Worm (Caenorhabditis elegans): ENCODE data around the gene hot-9.
"Not testable (repeated sequence)": the region's sequence is repeated elsewhere in the genome, so short reads cannot be mapped to it uniquely, and the experiment has no call there.

DNA sequence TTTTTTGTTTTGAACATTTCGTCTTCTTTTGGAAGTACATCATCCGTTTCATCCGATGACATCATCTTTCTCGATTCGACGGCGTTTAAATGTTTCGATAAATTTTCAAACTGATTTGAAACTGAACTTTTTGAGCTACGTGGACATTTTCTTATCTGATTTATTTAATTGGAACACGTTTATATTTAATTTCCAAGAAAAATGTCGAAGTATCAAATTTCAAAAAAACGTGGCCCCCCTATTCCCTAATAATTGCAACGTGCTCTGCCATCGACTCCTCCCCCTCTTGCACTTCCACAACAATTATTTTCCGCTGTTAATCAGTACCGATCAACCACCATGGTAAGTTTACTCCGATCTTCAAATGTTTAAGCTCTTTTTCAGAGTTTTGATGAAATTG is 23.3 kb upstream of the hot-9 start, which contains the start of the genes R13H9.6 and rmd-6:
- not testable (repeated sequence) for TF ChIP-seq nhr-71 (tag; optimal IDR thresholded peaks at IDR 0.05); hlh-17 (GFP tag; optimal IDR thresholded peaks at IDR 0.05; ENCODE audit: borderline replicate concordance); lsy-2 (tag; optimal IDR thresholded peaks at IDR 0.05); lin-39 (tag; optimal IDR thresholded peaks at IDR 0.05); blmp-1 (tag; optimal IDR thresholded peaks at IDR 0.05); fkh-10 (GFP tag; optimal IDR thresholded peaks at IDR 0.05); ama-1 (optimal IDR thresholded peaks at IDR 0.05); nhr-11 (tag; optimal IDR thresholded peaks at IDR 0.05); pag-3 (tag; optimal IDR thresholded peaks at IDR 0.05; ENCODE audit: borderline replicate concordance, insufficient read depth); mdl-1 (tag; optimal IDR thresholded peaks at IDR 0.05); ceh-8 (GFP tag; optimal IDR thresholded peaks at IDR 0.05); nhr-19 (GFP tag; conservative IDR thresholded peaks at IDR 0.05); ceh-82 (tag; optimal IDR thresholded peaks at IDR 0.05)

Measured in whole organism, L1 larva.